Worm (Caenorhabditis elegans): ENCODE data around the gene set-15.

The set-15 gene

DNA sequence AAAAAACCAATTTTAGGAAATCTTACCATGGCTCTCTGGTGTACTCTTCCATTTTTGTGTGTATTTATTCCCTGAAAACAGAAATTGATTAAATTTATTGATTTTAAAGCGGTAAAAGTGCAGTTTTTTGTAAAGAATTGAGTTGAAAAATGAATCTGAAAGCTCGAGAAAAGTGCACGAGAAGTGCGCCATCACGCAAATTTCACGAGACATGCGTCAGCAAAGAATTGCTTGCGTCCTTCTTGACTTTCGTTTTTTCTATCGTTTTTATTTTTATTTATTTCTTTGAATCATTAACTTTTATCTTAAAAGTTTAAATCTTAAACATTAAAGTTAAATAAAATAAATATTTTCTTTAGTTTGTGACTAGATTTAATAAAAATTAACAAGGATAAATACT is 34.6 kb downstream of the set-15 start, which contains the start of gene timm-17B.1 (continued):
- TF ChIP-seq unc-130 (GFP tag; optimal IDR thresholded peaks at IDR 0.05) (no peak), zfh-2 (GFP tag; conservative IDR thresholded peaks at IDR 0.05) (no peak), rec-8 (tag; optimal IDR thresholded peaks at IDR 0.05) (no peak), snpc-4 (GFP tag; optimal IDR thresholded peaks at IDR 0.05) (peak; percentile 12), snpc-4 (tag; optimal IDR thresholded peaks at IDR 0.05) (peak; percentile 34 to 64 (median 54)), let-607 (tag; optimal IDR thresholded peaks at IDR 0.05) (peak in 1 of 2 experiments; percentile 14), ztf-28 (GFP tag; IDR thresholded peaks at IDR 0.05) (no peak), hmg-1.2 (GFP tag; IDR thresholded peaks at IDR 0.05) (peak; percentile 41), ccch-3 (GFP tag; optimal IDR thresholded peaks at IDR 0.05) (no peak), nhr-90 (tag; optimal IDR thresholded peaks at IDR 0.05) (no peak), egl-44 (GFP tag; IDR thresholded peaks at IDR 0.05) (no peak), ztf-3 (GFP tag; optimal IDR thresholded peaks at IDR 0.05) (no peak), gei-17 (GFP tag; optimal IDR thresholded peaks at IDR 0.05) (no peak), hrde-1 (tag; optimal IDR thresholded peaks at IDR 0.05; ENCODE audit: borderline replicate concordance) (no peak), let-526 (GFP tag; IDR thresholded peaks at IDR 0.05) (no peak), madf-10 (tag; optimal IDR thresholded peaks at IDR 0.05) (no peak), zim-3 (tag; optimal IDR thresholded peaks at IDR 0.05) (no peak), F57C9.4 (tag; optimal IDR thresholded peaks at IDR 0.05) (no peak), dox-1 (GFP tag; IDR thresholded peaks at IDR 0.05) (peak; percentile 68), tlf-1 (GFP tag; optimal IDR thresholded peaks at IDR 0.05) (no peak), egrh-3 (GFP tag; IDR thresholded peaks at IDR 0.05) (no peak), repo-1 (tag; optimal IDR thresholded peaks at IDR 0.05) (no peak), Y53G8AR.9 (GFP tag; conservative IDR thresholded peaks at IDR 0.05) (0 out of 2 replicates have a peak, but pooled peaks have one; percentile 62), tbp1 (GFP tag; optimal IDR thresholded peaks at IDR 0.05) (peak; percentile 9), efl-1 (GFP tag; optimal IDR thresholded peaks at IDR 0.05) (no peak), ztf-25 (GFP tag; IDR thresholded peaks at IDR 0.05) (no peak), snpc-1.3 (tag; optimal IDR thresholded peaks at IDR 0.05; ENCODE audit: insufficient read depth) (no peak), aptf-2 (GFP tag; conservative IDR thresholded peaks at IDR 0.05) (no peak), F55B11.4 (tag; optimal IDR thresholded peaks at IDR 0.05; ENCODE audit: borderline replicate concordance, insufficient read depth) (no peak), T07F8.4 (tag; optimal IDR thresholded peaks at IDR 0.05) (no peak), lin-26 (GFP tag; IDR thresholded peaks at IDR 0.05) (no peak), nhr-120 (GFP tag; IDR thresholded peaks at IDR 0.05) (no peak), pbrm-1 (GFP tag; IDR thresholded peaks at IDR 0.05) (peak; percentile 58; the same call in 1 of the 2 replicates), hmg-20 (GFP tag; IDR thresholded peaks at IDR 0.05) (peak; percentile 34; the same call in 1 of the 2 replicates), nhr-179 (tag; optimal IDR thresholded peaks at IDR 0.05) (no peak), F23B12.7 (tag; optimal IDR thresholded peaks at IDR 0.05; ENCODE audit: insufficient read depth) (no peak), F10E7.11 (tag; optimal IDR thresholded peaks at IDR 0.05) (no peak), cebp-2 (GFP tag; IDR thresholded peaks at IDR 0.05) (no peak), hlh-12 (tag; optimal IDR thresholded peaks at IDR 0.05) (no peak), F39B2.1 (GFP tag; IDR thresholded peaks at IDR 0.05) (no peak), ceh-79 (tag; optimal IDR thresholded peaks at IDR 0.05) (no peak), ztf-22 (GFP tag; optimal IDR thresholded peaks at IDR 0.05) (no peak), rcor-1 (GFP tag; IDR thresholded peaks at IDR 0.05) (peak; percentile 63; the same call in 1 of the 2 replicates), hsf-1 (GFP tag; IDR thresholded peaks at IDR 0.05) (no peak), madf-3 (GFP tag; IDR thresholded peaks at IDR 0.05) (no peak), mel-28 (tag; optimal IDR thresholded peaks at IDR 0.05; ENCODE audit: borderline replicate concordance) (no peak), ceh-40 (GFP tag; IDR thresholded peaks at IDR 0.05) (no peak), dpl-1 (GFP tag; optimal IDR thresholded peaks at IDR 0.05) (no peak), him-1 (tag; optimal IDR thresholded peaks at IDR 0.05) (peak; percentile 51)

Data from whole organism, young adult.